Worm (Caenorhabditis elegans): ENCODE data around the gene C14A4.6.

C14A4.6 gene

DNA sequence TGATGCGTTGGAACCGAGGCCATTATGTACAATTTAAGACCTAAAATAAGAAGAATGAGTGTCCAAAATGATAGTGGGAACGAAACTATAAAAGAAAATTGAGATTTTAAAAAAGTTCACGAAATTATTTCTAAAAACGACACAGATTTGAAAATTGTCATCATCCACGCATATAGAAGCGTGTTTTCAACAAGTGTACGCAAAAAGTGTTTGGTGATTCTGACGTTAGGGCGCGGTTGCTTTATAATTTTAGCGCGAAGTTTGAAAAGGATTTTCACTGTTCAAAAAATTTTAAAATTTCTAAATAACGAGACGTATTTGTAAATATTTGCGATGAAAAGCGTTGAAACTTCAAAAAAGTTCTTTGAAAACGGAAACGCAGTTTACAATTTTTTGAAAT lies 31.2 kb downstream of the C14A4.6 start, which contains the start of gene cdc-48.1 (continued):
- TF ChIP-seq unc-55 (GFP tag; optimal IDR thresholded peaks at IDR 0.05) (peak; percentile 95), hlh-30 (tag; optimal IDR thresholded peaks at IDR 0.05; ENCODE audit: insufficient read depth) (peak; percentile 89), ceh-48 (tag; optimal IDR thresholded peaks at IDR 0.05) (peak; percentile 81), fkh-10 (GFP tag; optimal IDR thresholded peaks at IDR 0.05) (peak; percentile 92), madf-2 (tag; optimal IDR thresholded peaks at IDR 0.05) (peak; percentile 81), T23F11.4 (GFP tag; optimal IDR thresholded peaks at IDR 0.05) (peak; percentile 85), ets-4 (tag; optimal IDR thresholded peaks at IDR 0.05) (peak; percentile 95), che-1 (tag; optimal IDR thresholded peaks at IDR 0.05) (peak; percentile 51), Y22D7AL.16 (tag; optimal IDR thresholded peaks at IDR 0.05) (peak; percentile 77), ceh-24 (tag; optimal IDR thresholded peaks at IDR 0.05) (peak; percentile 57), dve-1 (tag; optimal IDR thresholded peaks at IDR 0.05) (peak; percentile 99), hlh-15 (tag; optimal IDR thresholded peaks at IDR 0.05) (peak; percentile 35), hlh-8 (tag; optimal IDR thresholded peaks at IDR 0.05) (peak; percentile 87), C38D4.7 (GFP tag; optimal IDR thresholded peaks at IDR 0.05) (peak; percentile 46), lim-6 (tag; optimal IDR thresholded peaks at IDR 0.05) (peak; percentile 89), ttx-3 (tag; optimal IDR thresholded peaks at IDR 0.05) (peak; percentile 68)

DNA sequence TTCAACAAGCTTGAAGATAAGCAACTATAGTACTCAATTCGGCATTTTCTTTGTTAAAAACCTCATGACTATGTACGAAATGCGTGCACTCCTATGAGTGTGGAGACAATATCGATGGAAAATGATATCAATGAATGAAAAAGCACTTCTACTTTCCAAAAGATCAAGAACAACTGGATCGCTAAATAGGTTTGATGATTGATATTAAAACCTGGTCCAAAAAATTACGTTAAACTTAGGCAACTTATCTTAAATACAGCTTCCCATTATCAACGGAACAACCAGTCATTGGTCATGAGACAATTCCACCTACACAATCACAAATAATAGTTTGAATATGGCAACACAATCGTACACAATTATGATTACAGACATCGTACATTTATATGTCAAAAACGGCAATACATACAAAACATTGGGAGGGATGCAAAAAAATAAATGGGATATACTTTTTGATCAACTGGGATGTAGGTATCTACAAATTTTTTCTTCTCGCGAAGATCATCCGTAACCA lies 34.8 kb downstream of the C14A4.6 start:
- TF ChIP-seq fkh-10 (GFP tag; optimal IDR thresholded peaks at IDR 0.05) = no peak
- no peak for TF ChIP-seq Y22D7AL.16 (tag; optimal IDR thresholded peaks at IDR 0.05)
- TF ChIP-seq ets-4 (tag; optimal IDR thresholded peaks at IDR 0.05) = no peak
- no peak for TF ChIP-seq C08G9.2 (tag; optimal IDR thresholded peaks at IDR 0.05)
- TF ChIP-seq zip-5 (tag; optimal IDR thresholded peaks at IDR 0.05) = no peak

- peak; percentile 24 for TF ChIP-seq nfya-1 (tag; optimal IDR thresholded peaks at IDR 0.05)
- peak; percentile 85 for TF ChIP-seq hlh-30 (tag; optimal IDR thresholded peaks at IDR 0.05; ENCODE audit: insufficient read depth)
- peak; percentile 11 for TF ChIP-seq tbx-2 (tag; optimal IDR thresholded peaks at IDR 0.05)
- peak; percentile 49 for TF ChIP-seq unc-42 (tag; optimal IDR thresholded peaks at IDR 0.05)
- peak; percentile 34 for TF ChIP-seq ref-2 (tag; optimal IDR thresholded peaks at IDR 0.05)
- TF ChIP-seq ceh-2 (tag; optimal IDR thresholded peaks at IDR 0.05) = no peak
- no peak for TF ChIP-seq F13H6.1 (tag; optimal IDR thresholded peaks at IDR 0.05)
- no peak for TF ChIP-seq fkh-10 (GFP tag; optimal IDR thresholded peaks at IDR 0.05)
- TF ChIP-seq ceh-18 (tag; optimal IDR thresholded peaks at IDR 0.05) = peak; percentile 17
- no peak for TF ChIP-seq C08G9.2 (tag; optimal IDR thresholded peaks at IDR 0.05)
Measured at ce11 chrII:10558962-10559415, 35.6 kb downstream of the C14A4.6 start.

- TF ChIP-seq unc-42 (tag; optimal IDR thresholded peaks at IDR 0.05) (no peak), npax-4 (tag; optimal IDR thresholded peaks at IDR 0.05) (no peak), hlh-30 (tag; optimal IDR thresholded peaks at IDR 0.05; ENCODE audit: insufficient read depth) (peak; percentile 50)
Measured at ce11 chrII:10558345-10558744, 36.2 kb downstream of the C14A4.6 start.

- TF ChIP-seq ceh-31 (tag; optimal IDR thresholded peaks at IDR 0.05) (no peak), C38D4.7 (GFP tag; optimal IDR thresholded peaks at IDR 0.05) (no peak), hlh-30 (tag; optimal IDR thresholded peaks at IDR 0.05; ENCODE audit: insufficient read depth) (peak; percentile 43)
Measured at ce11 chrII:10557206-10557574, 37.4 kb downstream of the C14A4.6 start.

DNA sequence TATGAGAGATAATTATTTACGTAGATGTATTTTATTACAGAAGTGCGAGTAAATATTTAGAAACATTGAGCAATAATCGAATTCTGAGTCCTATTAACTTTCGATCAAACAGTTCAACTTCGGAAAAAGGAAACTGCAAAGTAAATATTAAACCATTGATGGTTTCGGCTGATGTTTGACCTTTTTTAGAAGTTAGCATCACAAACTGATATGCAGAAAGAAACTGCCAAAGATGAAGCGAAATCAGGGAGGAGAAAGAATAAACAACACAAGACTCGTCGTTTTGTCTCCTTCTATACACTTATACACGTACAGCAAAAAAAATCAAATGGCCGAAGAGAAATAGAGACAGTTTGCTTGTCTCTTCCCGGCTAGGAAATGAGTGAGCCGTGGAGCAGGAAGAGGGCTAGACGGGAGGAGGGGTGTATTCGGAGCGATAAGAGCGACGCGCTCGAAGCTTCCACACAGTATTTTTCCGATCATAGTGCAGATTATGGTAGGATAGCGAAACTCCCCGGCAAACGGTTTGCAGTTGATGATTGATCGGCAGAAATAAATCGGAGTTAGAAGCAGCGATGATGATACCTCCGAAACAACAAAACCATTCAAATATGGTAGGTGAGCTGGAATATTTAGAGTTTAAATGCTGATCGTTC lies 37.9 kb downstream of the C14A4.6 start:
- no peak for TF ChIP-seq hlh-30 (tag; optimal IDR thresholded peaks at IDR 0.05; ENCODE audit: insufficient read depth)
- no peak for TF ChIP-seq unc-55 (GFP tag; optimal IDR thresholded peaks at IDR 0.05)
- TF ChIP-seq nfya-1 (tag; optimal IDR thresholded peaks at IDR 0.05) = no peak
- no peak for TF ChIP-seq nhr-11 (tag; optimal IDR thresholded peaks at IDR 0.05)
- peak; percentile 25 for TF ChIP-seq elt-2 (tag; optimal IDR thresholded peaks at IDR 0.05)
- TF ChIP-seq npax-4 (tag; optimal IDR thresholded peaks at IDR 0.05) = no peak

Measured in whole organism, late embryonic.